Worm (Caenorhabditis elegans): Measurements from ENCODE around the gene cyn-9.

DNA sequence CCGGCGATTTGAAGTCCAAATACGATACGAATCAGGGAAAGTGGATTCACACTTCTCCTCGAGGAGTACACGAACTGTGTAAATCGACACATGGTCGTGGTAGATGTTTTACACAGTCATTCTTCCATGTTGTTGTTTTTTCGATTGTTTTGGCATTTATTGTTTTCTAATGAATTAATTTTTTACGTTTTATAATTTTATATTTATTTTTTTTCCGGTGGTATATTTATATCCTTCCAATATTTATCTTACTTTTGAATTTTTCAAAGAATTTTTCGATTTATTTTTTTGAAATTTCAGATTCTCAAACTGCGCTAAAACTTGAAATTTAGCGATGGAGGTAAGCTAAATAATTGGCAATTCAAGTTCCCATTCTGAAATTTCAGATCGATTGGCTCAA lies 13.7 kb upstream of the cyn-9 start, which contains the start of gene nrde-1:
- TF ChIP-seq ztf-29 (GFP tag; IDR thresholded peaks at IDR 0.05) (no peak), ztf-23 (GFP tag; IDR thresholded peaks at IDR 0.05) (no peak), flt-1 (GFP tag; IDR thresholded peaks at IDR 0.05) (no peak), ref-1 (GFP tag; conservative IDR thresholded peaks at IDR 0.05) (no peak), med-1 (GFP tag; optimal IDR thresholded peaks at IDR 0.05; ENCODE audit: insufficient read depth) (no peak), klf-2 (GFP tag; conservative IDR thresholded peaks at IDR 0.05) (no peak), cog-1 (tag; optimal IDR thresholded peaks at IDR 0.05) (no peak), T22C8.4 (GFP tag; IDR thresholded peaks at IDR 0.05) (no peak), tab-1 (GFP tag; IDR thresholded peaks at IDR 0.05) (no peak)
